Worm (Caenorhabditis elegans): ENCODE data around the gene T26E4.7.
"Not testable (repeated sequence)": the region's sequence is repeated elsewhere in the genome, so short reads cannot be mapped to it uniquely, and the experiment has no call there.

The T26E4.7 gene

ce11 chrV:15809543-15809942 lies 16.2 kb downstream of the T26E4.7 start, which contains the start of gene srsx-36:
srsx-36 (minus strand) TSS chrV:15809643.
- TF ChIP-seq lin-13 (GFP tag; optimal IDR thresholded peaks at IDR 0.05) (no peak), Y55F3AM.14 (GFP tag; optimal IDR thresholded peaks at IDR 0.05) (no peak), ceh-82 (tag; optimal IDR thresholded peaks at IDR 0.05) (no peak), crh-2 (tag; optimal IDR thresholded peaks at IDR 0.05) (no peak), mdl-1 (tag; optimal IDR thresholded peaks at IDR 0.05) (no peak), unc-55 (GFP tag; optimal IDR thresholded peaks at IDR 0.05) (no peak), R02D3.7 (tag; optimal IDR thresholded peaks at IDR 0.05) (no peak), mbf-1 (tag; optimal IDR thresholded peaks at IDR 0.05) (no peak)

DNA sequence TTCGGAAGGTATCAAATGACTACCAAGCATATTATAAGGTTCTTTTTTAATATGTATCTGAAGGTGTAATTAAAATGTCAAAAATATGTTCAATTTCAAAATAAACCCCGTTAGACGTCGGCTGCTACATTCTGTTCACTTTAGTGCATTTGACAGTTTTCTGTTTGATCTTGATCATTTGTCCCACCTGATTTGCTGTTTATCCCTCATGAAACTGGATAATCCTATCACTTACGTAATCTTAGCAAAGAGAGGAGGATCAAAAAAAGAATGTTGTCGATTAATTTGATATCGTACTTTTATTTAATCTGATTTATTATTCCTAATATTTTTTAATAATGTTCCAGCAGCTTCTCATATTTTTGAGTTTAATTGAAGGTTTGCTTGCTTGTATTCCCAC lies 17.1 kb downstream of the T26E4.7 start, which contains the start of gene F54B8.1:
Gene F54B8.1, plus strand, starts transcription at position 301 of the 400 bp plus-strand sequence.
- TF ChIP-seq ama-1 (optimal IDR thresholded peaks at IDR 0.05) (no peak), egl-27 (tag; optimal IDR thresholded peaks at IDR 0.05) (no peak), gmeb-1 (tag; optimal IDR thresholded peaks at IDR 0.05) (no peak), sem-4 (tag; optimal IDR thresholded peaks at IDR 0.05) (no peak), ztf-11 (tag; optimal IDR thresholded peaks at IDR 0.05) (no peak), F13H6.1 (tag; optimal IDR thresholded peaks at IDR 0.05) (no peak), alr-1 (tag; optimal IDR thresholded peaks at IDR 0.05) (no peak), mbf-1 (tag; optimal IDR thresholded peaks at IDR 0.05) (no peak), dmd-4 (tag; optimal IDR thresholded peaks at IDR 0.05) (no peak), nhr-23 (tag; optimal IDR thresholded peaks at IDR 0.05) (no peak), unc-39 (tag; optimal IDR thresholded peaks at IDR 0.05) (no peak), nhr-237 (tag; optimal IDR thresholded peaks at IDR 0.05) (no peak), lsy-2 (tag; optimal IDR thresholded peaks at IDR 0.05) (no peak), ZK546.5 (tag; optimal IDR thresholded peaks at IDR 0.05) (no peak), nhr-12 (tag; optimal IDR thresholded peaks at IDR 0.05) (no peak), aly-2 (tag; optimal IDR thresholded peaks at IDR 0.05) (no peak), R02D3.7 (tag; optimal IDR thresholded peaks at IDR 0.05) (no peak), mab-5 (tag; optimal IDR thresholded peaks at IDR 0.05) (no peak)

- not testable (repeated sequence) for TF ChIP-seq alr-1 (tag; optimal IDR thresholded peaks at IDR 0.05); mab-5 (tag; optimal IDR thresholded peaks at IDR 0.05); lin-13 (GFP tag; optimal IDR thresholded peaks at IDR 0.05)
These were observed 18.6 kb downstream of the T26E4.7 start, which contains the start of gene nhr-282 for ce11 chrV:15811982-15812381. nhr-282 (plus strand) TSS chrV:15812282.

- TF ChIP-seq nhr-129 (tag; optimal IDR thresholded peaks at IDR 0.05) (peak; percentile 48), sma-9 (GFP tag; optimal IDR thresholded peaks at IDR 0.05) (peak; percentile 22), sma-9 (tag; optimal IDR thresholded peaks at IDR 0.05) (no peak), blmp-1 (tag; optimal IDR thresholded peaks at IDR 0.05; ENCODE audit: insufficient read depth) (peak; percentile 40), nhr-77 (tag; optimal IDR thresholded peaks at IDR 0.05) (no peak)
These were observed 22.6 kb downstream of the T26E4.7 start, which contains the start of the genes fbxa-69 and F54B8.4 for ce11 chrV:15815962-15816432. fbxa-69 (minus strand) TSS chrV:15815971. F54B8.4 (plus strand) TSS chrV:15816382.

- TF ChIP-seq F13H6.1 (tag; optimal IDR thresholded peaks at IDR 0.05) (no peak), gmeb-1 (tag; optimal IDR thresholded peaks at IDR 0.05) (no peak)
These were observed 24.4 kb downstream of the T26E4.7 start, which contains the start of gene abf-3 for ce11 chrV:15817746-15818145. abf-3 (minus strand) TSS chrV:15817846.

DNA sequence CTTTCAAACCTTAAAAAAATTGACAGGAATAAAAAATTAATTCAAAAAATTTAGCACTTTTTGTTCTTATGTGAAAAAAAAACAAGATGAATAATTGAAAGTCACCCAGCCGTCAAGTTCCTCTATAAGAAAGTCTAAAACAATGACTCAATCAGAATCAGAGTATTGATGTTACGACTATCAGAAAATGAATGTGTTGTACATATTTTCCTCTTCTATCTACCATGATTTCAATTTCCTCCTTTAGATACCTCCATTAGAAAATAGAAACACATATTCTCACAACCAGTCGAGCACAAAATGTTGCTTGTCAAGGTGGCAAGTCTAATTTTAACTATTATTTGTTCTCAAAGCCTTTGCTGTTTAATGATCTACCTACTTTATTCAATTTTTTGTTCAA lies 26.6 kb downstream of the T26E4.7 start, which contains the start of gene srbc-48:
Gene srbc-48, plus strand, starts transcription at position 301 of the 400 bp plus-strand sequence.
- TF ChIP-seq ama-1 (optimal IDR thresholded peaks at IDR 0.05), result no peak
- no peak for TF ChIP-seq ZK546.5 (tag; optimal IDR thresholded peaks at IDR 0.05)
- no peak for TF ChIP-seq snpc-4 (tag; optimal IDR thresholded peaks at IDR 0.05)
- no peak for TF ChIP-seq nhr-10 (tag; optimal IDR thresholded peaks at IDR 0.05)
- TF ChIP-seq gmeb-1 (tag; optimal IDR thresholded peaks at IDR 0.05), result no peak
- no peak for TF ChIP-seq sem-4 (tag; optimal IDR thresholded peaks at IDR 0.05)
- TF ChIP-seq unc-39 (tag; optimal IDR thresholded peaks at IDR 0.05), result no peak
- TF ChIP-seq nhr-129 (tag; optimal IDR thresholded peaks at IDR 0.05), result no peak
- no peak for TF ChIP-seq lin-11 (tag; optimal IDR thresholded peaks at IDR 0.05)
- no peak for TF ChIP-seq elt-1 (tag; optimal IDR thresholded peaks at IDR 0.05)
- no peak for TF ChIP-seq mbf-1 (tag; optimal IDR thresholded peaks at IDR 0.05)
- TF ChIP-seq R02D3.7 (tag; optimal IDR thresholded peaks at IDR 0.05), result no peak
- TF ChIP-seq nhr-11 (tag; optimal IDR thresholded peaks at IDR 0.05), result no peak
- TF ChIP-seq ztf-1 (GFP tag; conservative IDR thresholded peaks at IDR 0.05), result no peak
- TF ChIP-seq nhr-12 (tag; optimal IDR thresholded peaks at IDR 0.05), result no peak
- no peak for TF ChIP-seq ceh-16 (tag; optimal IDR thresholded peaks at IDR 0.05)
- TF ChIP-seq nhr-23 (tag; optimal IDR thresholded peaks at IDR 0.05), result no peak
- no peak for TF ChIP-seq aly-2 (tag; optimal IDR thresholded peaks at IDR 0.05)
- no peak for TF ChIP-seq ceh-82 (tag; optimal IDR thresholded peaks at IDR 0.05)
